Worm (Caenorhabditis elegans): ENCODE data around the gene gcc-1.

DNA sequence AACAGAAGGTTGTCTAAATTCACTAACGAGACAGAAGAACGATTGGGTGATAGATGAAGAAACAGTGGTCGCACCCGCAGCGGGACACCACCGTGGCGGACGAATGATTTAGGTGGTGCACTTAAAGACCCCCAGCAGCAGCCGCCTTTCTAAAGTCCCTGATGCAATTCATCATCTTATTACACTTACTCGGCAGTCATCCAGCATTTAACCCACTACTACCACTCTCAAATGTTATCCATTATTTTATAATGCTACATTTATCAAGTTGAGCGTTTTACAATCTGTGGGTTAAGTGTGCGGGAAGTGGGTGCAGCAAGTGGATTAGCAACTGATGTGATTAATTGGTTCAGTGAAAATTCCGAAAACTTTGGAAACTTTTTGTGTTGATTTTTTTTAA, 30.5 kb downstream of the gcc-1 start:
- TF ChIP-seq unc-39 (tag; optimal IDR thresholded peaks at IDR 0.05), result no peak
- TF ChIP-seq ztf-4 (tag; optimal IDR thresholded peaks at IDR 0.05), result no peak
- no peak for TF ChIP-seq fkh-2 (tag; optimal IDR thresholded peaks at IDR 0.05)
- no peak for TF ChIP-seq nhr-77 (tag; optimal IDR thresholded peaks at IDR 0.05)
- TF ChIP-seq skn-1 (tag; optimal IDR thresholded peaks at IDR 0.05), result no peak
- TF ChIP-seq egl-27 (tag; optimal IDR thresholded peaks at IDR 0.05), result no peak
- no peak for TF ChIP-seq snpc-4 (tag; optimal IDR thresholded peaks at IDR 0.05)
- TF ChIP-seq nhr-76 (tag; optimal IDR thresholded peaks at IDR 0.05), result no peak
- no peak for TF ChIP-seq aly-2 (tag; optimal IDR thresholded peaks at IDR 0.05)

Measured in whole organism, L3 larva.